Worm (Caenorhabditis elegans) whole organism, late embryonic: ENCODE data around the gene str-60.
A peak's percentile ranks its signal among the peaks of the same experiment; 100 is the strongest.

Experiments used
- C08G9.2 ChIP-seq: sonication (generic microtip); optimal IDR thresholded peaks from 2 replicates; lab custom pipeline; 2016; ENCODE audit warnings: mild to moderate bottlenecking, missing genetic modification characterization, moderate library complexity, missing compliant biosample characterization
- F13H6.1 ChIP-seq: sonication (generic microtip); optimal IDR thresholded peaks from 2 replicates; lab custom pipeline; 2016; ENCODE audit warnings: missing genetic modification characterization, missing compliant biosample characterization
- K09A11.1 ChIP-seq: sonication (generic microtip); optimal IDR thresholded peaks from 2 replicates; lab custom pipeline; 2017; ENCODE audit warnings: antibody characterized with exemption, mild to moderate bottlenecking, missing genetic modification characterization, missing compliant biosample characterization; ENCODE audit not compliant: insufficient read depth
- T23F11.4 ChIP-seq: fragments of 200-800 bp; sonication (Bioruptor generic); optimal IDR thresholded peaks from 2 replicates; lab custom pipeline; 2018; ENCODE audit warnings: mild to moderate bottlenecking, missing genetic modification characterization, missing compliant biosample characterization
- Y22D7AL.16 ChIP-seq: sonication (generic microtip); optimal IDR thresholded peaks from 2 replicates; lab custom pipeline; 2016; ENCODE audit warnings: missing genetic modification characterization, missing compliant biosample characterization
- ceh-14 ChIP-seq: sonication (generic microtip); optimal IDR thresholded peaks from 2 replicates; lab custom pipeline; 2016; ENCODE audit warnings: missing genotype, missing genetic modification characterization, missing compliant biosample characterization
- ceh-19 ChIP-seq: fragments of 200-800 bp; sonication (Bioruptor generic); optimal IDR thresholded peaks from 2 replicates; lab custom pipeline; 2018; ENCODE audit warnings: mild to moderate bottlenecking, missing genetic modification characterization, missing compliant biosample characterization
- ceh-2 ChIP-seq: sonication (generic microtip); optimal IDR thresholded peaks from 2 replicates; lab custom pipeline; 2016; ENCODE audit warnings: missing genotype, missing genetic modification characterization, missing compliant biosample characterization
- ceh-22 ChIP-seq: sonication (generic microtip); optimal IDR thresholded peaks from 2 replicates; lab custom pipeline; 2017; ENCODE audit warnings: missing biosample characterization, missing genetic modification characterization
- ceh-45 ChIP-seq: fragments of 200-800 bp; sonication (Bioruptor generic); IDR thresholded peaks from 2 replicates; pipeline ENCODE4 v1.3.6; 2022; ENCODE audit warnings: missing genetic modification reagents, missing genetic modification characterization, missing compliant biosample characterization
- ceh-48 ChIP-seq: sonication (generic microtip); optimal IDR thresholded peaks from 2 replicates; lab custom pipeline; 2016; ENCODE audit warnings: missing genetic modification characterization, inconsistent platforms, missing compliant biosample characterization
- ceh-9 ChIP-seq: sonication (generic microtip); optimal IDR thresholded peaks from 2 replicates; lab custom pipeline; 2016; ENCODE audit warnings: mild to moderate bottlenecking, missing genetic modification characterization, inconsistent platforms, missing compliant biosample characterization
- che-1 ChIP-seq: sonication (generic microtip); optimal IDR thresholded peaks from 2 replicates; lab custom pipeline; 2016; ENCODE audit warnings: mild to moderate bottlenecking, missing genetic modification characterization, missing compliant biosample characterization
- elt-2 ChIP-seq: sonication (generic microtip); optimal IDR thresholded peaks from 2 replicates; lab custom pipeline; 2016; ENCODE audit warnings: missing genetic modification reagents, missing genetic modification characterization, missing compliant biosample characterization
- elt-4 ChIP-seq: sonication (generic microtip); optimal IDR thresholded peaks from 2 replicates; lab custom pipeline; 2016; ENCODE audit warnings: missing genetic modification characterization, missing compliant biosample characterization
- ets-4 ChIP-seq: sonication (generic microtip); optimal IDR thresholded peaks from 2 replicates; lab custom pipeline; 2016; ENCODE audit warnings: missing genetic modification characterization, missing compliant biosample characterization
- fkh-10 ChIP-seq: fragments of 150-350 bp; optimal IDR thresholded peaks from 2 replicates; lab custom pipeline; 2014; ENCODE audit warnings: missing biosample characterization, missing genetic modification reagents, missing genetic modification characterization
- fkh-6 ChIP-seq: sonication (generic microtip); optimal IDR thresholded peaks from 2 replicates; lab custom pipeline; 2016; ENCODE audit warnings: missing genetic modification characterization, missing compliant biosample characterization
- gmeb-2 ChIP-seq: sonication (generic microtip); optimal IDR thresholded peaks from 2 replicates; lab custom pipeline; 2016; ENCODE audit warnings: missing genetic modification characterization, inconsistent platforms, missing compliant biosample characterization
- hlh-13 ChIP-seq: fragments of 200-800 bp; sonication (Bioruptor generic); optimal IDR thresholded peaks from 2 replicates; lab custom pipeline; 2018; ENCODE audit warnings: mild to moderate bottlenecking, missing genetic modification characterization, missing compliant biosample characterization
- hlh-15 ChIP-seq: sonication (generic microtip); optimal IDR thresholded peaks from 2 replicates; lab custom pipeline; 2016; ENCODE audit warnings: missing genetic modification characterization, missing compliant biosample characterization
- hlh-6 ChIP-seq: sonication (generic microtip); optimal IDR thresholded peaks from 2 replicates; lab custom pipeline; 2016; ENCODE audit warnings: missing genotype, missing genetic modification characterization, missing compliant biosample characterization
- hlh-8 ChIP-seq: sonication (generic microtip); optimal IDR thresholded peaks from 2 replicates; lab custom pipeline; 2016; ENCODE audit warnings: missing genotype, missing genetic modification characterization, missing compliant biosample characterization
- lin-11 ChIP-seq: fragments of 200-800 bp; sonication (Bioruptor generic); optimal IDR thresholded peaks from 2 replicates; lab custom pipeline; 2018; ENCODE audit warnings: mild to moderate bottlenecking, missing genetic modification characterization, missing compliant biosample characterization
- madf-2 ChIP-seq: sonication (generic microtip); optimal IDR thresholded peaks from 2 replicates; lab custom pipeline; 2017; ENCODE audit warnings: missing genetic modification characterization, missing compliant biosample characterization
- odd-2 ChIP-seq: sonication (generic microtip); optimal IDR thresholded peaks from 2 replicates; lab custom pipeline; 2017; ENCODE audit warnings: antibody characterized with exemption, mild to moderate bottlenecking, missing genetic modification characterization, missing compliant biosample characterization
- pag-3 ChIP-seq: sonication (generic microtip); optimal IDR thresholded peaks from 2 replicates; lab custom pipeline; 2016; ENCODE audit warnings: missing compliant biosample characterization, missing genetic modification characterization, borderline replicate concordance
- pat-9 ChIP-seq: fragments of 200-800 bp; sonication (Bioruptor generic); optimal IDR thresholded peaks from 2 replicates; lab custom pipeline; 2018; ENCODE audit warnings: mild to moderate bottlenecking, missing genetic modification characterization, moderate library complexity, missing compliant biosample characterization
- pax-1 ChIP-seq: fragments of 150-350 bp; optimal IDR thresholded peaks from 2 replicates; lab custom pipeline; 2014; ENCODE audit warnings: missing biosample characterization, missing genetic modification characterization
- pha-2 ChIP-seq: sonication (generic microtip); optimal IDR thresholded peaks from 2 replicates; lab custom pipeline; 2017; ENCODE audit warnings: mild to moderate bottlenecking, missing genetic modification characterization, missing compliant biosample characterization
- pha-4 ChIP-seq: fragments of 150-350 bp; optimal IDR thresholded peaks from 2 replicates; lab custom pipeline; 2018; ENCODE audit warnings: missing biosample characterization, missing genetic modification reagents, missing genetic modification characterization
- pros-1 ChIP-seq: fragments of 150-350 bp; optimal IDR thresholded peaks from 2 replicates; lab custom pipeline; 2014; ENCODE audit warnings: missing biosample characterization, missing genetic modification reagents, missing genetic modification characterization
- rnt-1 ChIP-seq: sonication (generic microtip); optimal IDR thresholded peaks from 2 replicates; lab custom pipeline; 2016; ENCODE audit warnings: missing genetic modification characterization, missing compliant biosample characterization
- sdc-2 ChIP-seq: sonication (generic microtip); optimal IDR thresholded peaks from 2 replicates; lab custom pipeline; 2016; ENCODE audit warnings: missing genotype, missing genetic modification characterization, missing compliant biosample characterization
- sox-2 ChIP-seq: fragments of 200-800 bp; sonication (Bioruptor generic); IDR thresholded peaks from 2 replicates; pipeline ENCODE4 v1.3.6; 2022; ENCODE audit warnings: missing genetic modification reagents, missing genetic modification characterization, missing compliant biosample characterization
- syd-9 ChIP-seq: sonication (generic microtip); optimal IDR thresholded peaks from 2 replicates; lab custom pipeline; 2016; ENCODE audit warnings: mild to moderate bottlenecking, missing genetic modification characterization, moderate library complexity, missing compliant biosample characterization
- tbx-2 ChIP-seq: sonication (generic microtip); optimal IDR thresholded peaks from 2 replicates; lab custom pipeline; 2016; ENCODE audit warnings: missing genetic modification characterization, missing compliant biosample characterization
- tbx-7 ChIP-seq: sonication (generic microtip); optimal IDR thresholded peaks from 2 replicates; lab custom pipeline; 2016; ENCODE audit warnings: missing genotype, missing genetic modification characterization, missing compliant biosample characterization
- ttx-3 ChIP-seq: sonication (generic microtip); optimal IDR thresholded peaks from 2 replicates; lab custom pipeline; 2016; ENCODE audit warnings: missing genetic modification reagents, missing genetic modification characterization, missing compliant biosample characterization
- unc-3 ChIP-seq, 2 experiments: fragments of 200-800 bp in 1 of 2; sonication (Bioruptor generic) in 1 of 2; sonication (generic microtip) in 1 of 2; conservative IDR thresholded peaks in 1 of 2; optimal IDR thresholded peaks in 1 of 2; 2 replicates each; pipeline versions ENCODE4 v1.3.6 to Lab custom; 2016 to 2022; ENCODE audit warnings: missing compliant biosample characterization in 2 of 2, missing genetic modification characterization in 2 of 2, missing genetic modification reagents in 1 of 2
- unc-42 ChIP-seq: sonication (generic microtip); optimal IDR thresholded peaks from 2 replicates; lab custom pipeline; 2016; ENCODE audit warnings: missing genotype, missing genetic modification characterization, missing compliant biosample characterization
- unc-55 ChIP-seq: sonication (generic microtip); optimal IDR thresholded peaks from 2 replicates; lab custom pipeline; 2017; ENCODE audit warnings: missing biosample characterization, missing genetic modification reagents, missing genetic modification characterization
- zip-5 ChIP-seq: sonication (generic microtip); optimal IDR thresholded peaks from 2 replicates; lab custom pipeline; 2016; ENCODE audit warnings: missing genetic modification characterization, missing compliant biosample characterization
- ztf-16 ChIP-seq: sonication (generic microtip); optimal IDR thresholded peaks from 2 replicates; lab custom pipeline; 2017; ENCODE audit warnings: missing genetic modification characterization, missing compliant biosample characterization

The str-60 gene

DNA sequence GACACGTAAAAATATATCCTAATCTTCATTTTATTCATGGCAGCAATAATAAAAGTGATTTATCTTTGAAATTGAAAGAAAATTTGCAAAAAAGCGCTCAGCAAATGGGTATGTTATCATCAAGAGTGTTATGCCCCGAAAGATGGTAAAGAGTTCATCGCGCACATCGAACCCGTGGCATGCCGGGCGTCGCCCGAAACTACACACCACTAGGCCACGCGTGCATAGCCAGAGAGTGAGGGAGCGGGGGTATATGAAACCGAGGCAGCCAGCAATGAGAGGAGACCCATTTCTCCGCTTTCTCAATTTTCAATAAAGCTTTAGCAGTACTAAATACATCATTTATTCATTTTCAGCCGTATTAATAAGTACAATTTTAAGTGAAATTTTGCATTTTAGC is 24.0 kb upstream of the str-60 start (continued):
- TF ChIP-seq zip-5, result peak; percentile 94
- peak; percentile 98 for TF ChIP-seq madf-2 (tag; lab: Kevin White, UChicago)
- TF ChIP-seq ceh-19 (GFP tag; lab: Kevin White, UChicago), result peak; percentile 99
- TF ChIP-seq ttx-3, result peak; percentile 99
- peak; percentile 99 for TF ChIP-seq ztf-16 (tag; lab: Kevin White, UChicago)
- TF ChIP-seq fkh-6, result peak; percentile 97
- peak; percentile 98 for TF ChIP-seq tbx-2
- no peak for TF ChIP-seq unc-55 (GFP tag; lab: Kevin White, UChicago)
- peak; percentile 56 for TF ChIP-seq pros-1 (tag; lab: Kevin White, UChicago)
- TF ChIP-seq ceh-45 (GFP tag; lab: Robert Waterston, UW), result peak; percentile 99
- TF ChIP-seq ets-4, result peak; percentile 88
- peak; percentile 99 for TF ChIP-seq T23F11.4 (GFP tag; lab: Kevin White, UChicago)
- peak; percentile 98 for TF ChIP-seq rnt-1 (tag; lab: Kevin White, UChicago)
- peak; percentile 96 for TF ChIP-seq pag-3 (tag; lab: Kevin White, UChicago)
- peak; percentile 97 for TF ChIP-seq pha-2
- TF ChIP-seq pat-9, result peak; percentile 100
- peak; percentile 86 for TF ChIP-seq unc-42 (tag; lab: Kevin White, UChicago)
- peak; percentile 93 for TF ChIP-seq K09A11.1 (tag; lab: Kevin White, UChicago)
- TF ChIP-seq elt-4 (tag; lab: Kevin White, UChicago), result peak; percentile 97
- TF ChIP-seq ceh-48 (tag; lab: Kevin White, UChicago), result peak; percentile 99
- peak; percentile 99 for TF ChIP-seq Y22D7AL.16 (tag; lab: Kevin White, UChicago)
- TF ChIP-seq ceh-14 (tag; lab: Kevin White, UChicago), result peak; percentile 99
- TF ChIP-seq odd-2 (tag; lab: Kevin White, UChicago), result peak; percentile 91
- peak; percentile 98 for TF ChIP-seq hlh-15 (tag; lab: Kevin White, UChicago)
- TF ChIP-seq unc-3 (GFP tag; conservative IDR thresholded peaks at IDR 0.05; lab: Robert Waterston, UW), result peak; percentile 99
- peak; percentile 99 for TF ChIP-seq unc-3 (tag; optimal IDR thresholded peaks at IDR 0.05; lab: Kevin White, UChicago)
- peak; percentile 99 for TF ChIP-seq hlh-6 (tag; lab: Kevin White, UChicago)
- peak; percentile 55 for TF ChIP-seq ceh-22 (tag; lab: Kevin White, UChicago)
- TF ChIP-seq sdc-2, result peak; percentile 93
- peak; percentile 96 for TF ChIP-seq hlh-8 (tag; lab: Kevin White, UChicago)
- peak; percentile 99 for TF ChIP-seq hlh-13 (GFP tag; lab: Kevin White, UChicago)
- peak; percentile 99 for TF ChIP-seq gmeb-2
- peak; percentile 82 for TF ChIP-seq tbx-7
- peak; percentile 99 for TF ChIP-seq elt-2
- TF ChIP-seq che-1 (tag; lab: Kevin White, UChicago), result peak; percentile 98
- TF ChIP-seq ceh-2 (tag; lab: Kevin White, UChicago), result peak; percentile 98
- TF ChIP-seq pax-1, result no peak
- TF ChIP-seq sox-2 (GFP tag; lab: Robert Waterston, UW), result peak; percentile 98
- no peak for TF ChIP-seq pha-4 (tag; lab: Kevin White, UChicago)
- TF ChIP-seq lin-11 (tag; lab: Kevin White, UChicago), result peak; percentile 97
- TF ChIP-seq ceh-9 (tag; lab: Kevin White, UChicago), result peak; percentile 98

DNA sequence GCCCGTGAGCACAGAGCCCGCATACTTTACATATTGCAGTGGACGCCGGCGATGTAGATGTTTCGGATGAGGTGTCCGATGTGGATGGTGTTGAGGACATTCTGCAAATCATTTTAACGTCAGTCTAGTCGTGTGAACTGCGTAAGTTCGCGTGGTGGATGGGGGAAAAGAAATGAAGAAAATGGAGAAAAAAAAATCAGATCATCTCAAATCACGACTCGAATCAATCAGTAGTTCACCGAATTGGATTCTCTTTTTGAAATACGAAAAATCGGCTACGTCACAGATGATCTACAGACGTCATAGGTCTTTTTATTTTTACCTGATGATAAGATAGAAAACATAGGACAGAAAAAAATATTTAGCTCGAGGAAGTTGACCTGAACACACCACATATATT is 21.5 kb upstream of the str-60 start, which contains the start of gene nhr-102:
TSS of gene nhr-102 (minus strand) at position 101 of the 400 bp plus-strand sequence.
- TF ChIP-seq syd-9 (tag; lab: Kevin White, UChicago) (no peak), ttx-3 (no peak), ceh-2 (tag; lab: Kevin White, UChicago) (no peak), C08G9.2 (tag; lab: Kevin White, UChicago) (no peak), ztf-16 (tag; lab: Kevin White, UChicago) (no peak), Y22D7AL.16 (tag; lab: Kevin White, UChicago) (no peak), F13H6.1 (tag; lab: Kevin White, UChicago) (no peak), hlh-8 (tag; lab: Kevin White, UChicago) (no peak), fkh-10 (GFP tag; lab: Kevin White, UChicago) (no peak), gmeb-2 (no peak), hlh-15 (tag; lab: Kevin White, UChicago) (no peak)
